Worm (Caenorhabditis elegans): ENCODE data around the gene F41E7.2.

DNA sequence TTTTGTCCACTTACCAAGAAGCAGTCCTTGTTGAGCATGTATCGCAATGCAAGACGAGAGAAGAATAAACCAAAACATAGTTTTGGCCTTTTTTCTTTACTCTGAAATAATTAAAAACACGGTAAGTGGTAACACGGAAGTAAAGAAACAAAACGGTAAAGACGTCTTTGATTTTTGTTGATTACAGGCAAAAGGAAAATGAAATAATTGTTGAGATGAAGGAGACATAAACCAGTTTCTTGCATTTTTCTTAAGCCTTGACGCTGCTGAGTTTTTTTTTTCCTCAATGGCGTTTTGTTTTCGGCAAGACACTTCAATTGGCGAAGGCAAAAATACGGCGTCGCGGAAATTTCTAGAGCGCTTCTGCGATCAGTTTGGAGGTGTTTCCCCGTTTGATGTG is 36.6 kb upstream of the F41E7.2 start, which contains the start of gene zipt-13:
- TF ChIP-seq ama-1 (optimal IDR thresholded peaks at IDR 0.05) = no peak
- TF ChIP-seq ztf-4 (tag; optimal IDR thresholded peaks at IDR 0.05) = no peak
- TF ChIP-seq lin-15B (tag; optimal IDR thresholded peaks at IDR 0.05) = no peak
- no peak for TF ChIP-seq nhr-237 (tag; optimal IDR thresholded peaks at IDR 0.05)
- no peak for TF ChIP-seq elt-3 (tag; optimal IDR thresholded peaks at IDR 0.05)
- TF ChIP-seq sox-4 (tag; optimal IDR thresholded peaks at IDR 0.05) = no peak
- TF ChIP-seq mdl-1 (tag; optimal IDR thresholded peaks at IDR 0.05) = no peak
- no peak for TF ChIP-seq ceh-88 (GFP tag; IDR thresholded peaks at IDR 0.05)
- no peak for TF ChIP-seq ceh-82 (tag; optimal IDR thresholded peaks at IDR 0.05)
- TF ChIP-seq ces-1 (GFP tag; optimal IDR thresholded peaks at IDR 0.05) = no peak
- no peak for TF ChIP-seq ztf-11 (tag; optimal IDR thresholded peaks at IDR 0.05)
- no peak for TF ChIP-seq jun-1 (tag; optimal IDR thresholded peaks at IDR 0.05)
- no peak for TF ChIP-seq nhr-76 (tag; optimal IDR thresholded peaks at IDR 0.05)

All from whole organism, L1 larva.